Worm (Caenorhabditis elegans): Measurements from ENCODE around the gene Y14H12A.2.
A peak's percentile ranks its signal among the peaks of the same experiment; 100 is the strongest.

Y14H12A.2 gene

ce11 chrII:3961256-3961655, 28.2 kb downstream of the Y14H12A.2 start:
- TF ChIP-seq ama-1 (optimal IDR thresholded peaks at IDR 0.05) (peak; percentile 9), hmg-11 (tag; optimal IDR thresholded peaks at IDR 0.05) (no peak), nfya-1 (tag; optimal IDR thresholded peaks at IDR 0.05; ENCODE audit: insufficient read depth) (peak; percentile 58), lin-39 (tag; optimal IDR thresholded peaks at IDR 0.05) (peak; percentile 49)

ce11 chrII:3960276-3960675, 29.2 kb downstream of the Y14H12A.2 start:
- TF ChIP-seq fkh-10 (GFP tag; optimal IDR thresholded peaks at IDR 0.05): peak; percentile 24
- TF ChIP-seq mml-1 (tag; optimal IDR thresholded peaks at IDR 0.05): no peak
- no peak for TF ChIP-seq egl-27 (tag; optimal IDR thresholded peaks at IDR 0.05)
- TF ChIP-seq nfya-1 (tag; optimal IDR thresholded peaks at IDR 0.05; ENCODE audit: insufficient read depth): peak; percentile 47
- TF ChIP-seq nhr-23 (tag; optimal IDR thresholded peaks at IDR 0.05): no peak
- TF ChIP-seq nhr-67 (tag; optimal IDR thresholded peaks at IDR 0.05): no peak

- TF ChIP-seq nfya-1 (tag; optimal IDR thresholded peaks at IDR 0.05; ENCODE audit: insufficient read depth) (peak; percentile 10), pqm-1 (tag; optimal IDR thresholded peaks at IDR 0.05) (no peak), snpc-4 (tag; optimal IDR thresholded peaks at IDR 0.05) (no peak), sea-2 (GFP tag; optimal IDR thresholded peaks at IDR 0.05) (peak; percentile 91), nhr-25 (tag; optimal IDR thresholded peaks at IDR 0.05) (no peak), mml-1 (tag; optimal IDR thresholded peaks at IDR 0.05) (no peak), nhr-23 (tag; optimal IDR thresholded peaks at IDR 0.05) (no peak), ceh-16 (tag; optimal IDR thresholded peaks at IDR 0.05) (no peak), ztf-11 (tag; optimal IDR thresholded peaks at IDR 0.05) (no peak), elt-2 (tag; optimal IDR thresholded peaks at IDR 0.05) (no peak)
Observed at ce11 chrII:3959432-3960102, 29.9 kb downstream of the Y14H12A.2 start.

- no peak for TF ChIP-seq nhr-237 (tag; optimal IDR thresholded peaks at IDR 0.05)
- peak; percentile 73 for TF ChIP-seq nfya-1 (tag; optimal IDR thresholded peaks at IDR 0.05; ENCODE audit: insufficient read depth)
- TF ChIP-seq sea-2 (GFP tag; optimal IDR thresholded peaks at IDR 0.05): peak; percentile 88
- peak; percentile 83 for TF ChIP-seq elt-2 (tag; optimal IDR thresholded peaks at IDR 0.05)
- TF ChIP-seq egl-27 (tag; optimal IDR thresholded peaks at IDR 0.05): peak; percentile 35
- TF ChIP-seq mdl-1 (tag; optimal IDR thresholded peaks at IDR 0.05): peak; percentile 92
- TF ChIP-seq ceh-28 (tag; optimal IDR thresholded peaks at IDR 0.05): no peak
- no peak for TF ChIP-seq skn-1 (tag; optimal IDR thresholded peaks at IDR 0.05)
- peak; percentile 65 for TF ChIP-seq fkh-10 (GFP tag; optimal IDR thresholded peaks at IDR 0.05)
- TF ChIP-seq snpc-4 (tag; optimal IDR thresholded peaks at IDR 0.05): peak; percentile 45
- TF ChIP-seq nhr-43 (tag; optimal IDR thresholded peaks at IDR 0.05; ENCODE audit: poor library complexity, severe bottlenecking): no peak
- no peak for TF ChIP-seq ztf-11 (tag; optimal IDR thresholded peaks at IDR 0.05)
- TF ChIP-seq elt-1 (tag; optimal IDR thresholded peaks at IDR 0.05): no peak
- no peak for TF ChIP-seq zag-1 (tag; optimal IDR thresholded peaks at IDR 0.05)
- TF ChIP-seq nhr-67 (tag; optimal IDR thresholded peaks at IDR 0.05): no peak
- peak; percentile 54 for TF ChIP-seq ama-1 (optimal IDR thresholded peaks at IDR 0.05)
- no peak for TF ChIP-seq fos-1 (tag; optimal IDR thresholded peaks at IDR 0.05)
- no peak for TF ChIP-seq ZK546.5 (tag; optimal IDR thresholded peaks at IDR 0.05)
- peak; percentile 100 for TF ChIP-seq pha-4 (tag; optimal IDR thresholded peaks at IDR 0.05)
- TF ChIP-seq nhr-11 (tag; optimal IDR thresholded peaks at IDR 0.05): peak; percentile 69
- no peak for TF ChIP-seq ceh-9 (tag; optimal IDR thresholded peaks at IDR 0.05)
- TF ChIP-seq elt-3 (tag; optimal IDR thresholded peaks at IDR 0.05): no peak
- no peak for TF ChIP-seq mml-1 (tag; optimal IDR thresholded peaks at IDR 0.05)
- TF ChIP-seq ceh-16 (tag; optimal IDR thresholded peaks at IDR 0.05): no peak
- TF ChIP-seq ceh-82 (tag; optimal IDR thresholded peaks at IDR 0.05): no peak
- no peak for TF ChIP-seq nhr-77 (tag; optimal IDR thresholded peaks at IDR 0.05)
- TF ChIP-seq eor-1 (tag; optimal IDR thresholded peaks at IDR 0.05): no peak
- no peak for TF ChIP-seq nhr-12 (tag; optimal IDR thresholded peaks at IDR 0.05)
- no peak for TF ChIP-seq unc-62 (GFP tag; optimal IDR thresholded peaks at IDR 0.05)
- TF ChIP-seq jun-1 (tag; optimal IDR thresholded peaks at IDR 0.05): peak; percentile 72
- TF ChIP-seq unc-39 (tag; optimal IDR thresholded peaks at IDR 0.05): no peak
- TF ChIP-seq ztf-4 (tag; optimal IDR thresholded peaks at IDR 0.05): peak; percentile 48
- no peak for TF ChIP-seq R02D3.7 (tag; optimal IDR thresholded peaks at IDR 0.05)
- no peak for TF ChIP-seq fkh-2 (tag; optimal IDR thresholded peaks at IDR 0.05)
- peak; percentile 75 for TF ChIP-seq lsy-12 (tag; optimal IDR thresholded peaks at IDR 0.05)
- TF ChIP-seq hmg-11 (tag; optimal IDR thresholded peaks at IDR 0.05): peak; percentile 78
- TF ChIP-seq nhr-76 (tag; optimal IDR thresholded peaks at IDR 0.05): no peak
- TF ChIP-seq egl-5 (tag; optimal IDR thresholded peaks at IDR 0.05): peak; percentile 72
- peak; percentile 10 for TF ChIP-seq tbx-2 (tag; optimal IDR thresholded peaks at IDR 0.05)
- TF ChIP-seq daf-12 (tag; optimal IDR thresholded peaks at IDR 0.05): no peak
- peak; percentile 87 for TF ChIP-seq pqm-1 (tag; optimal IDR thresholded peaks at IDR 0.05)
Observed at ce11 chrII:3958673-3959299, 30.7 kb downstream of the Y14H12A.2 start.

Measured in whole organism, L3 larva.